Worm (Caenorhabditis elegans) whole organism, L4 larva: ENCODE measurements around the gene xrn-2.

Source experiments
- ama-1 ChIP-seq: fragments of 150-350 bp; optimal IDR thresholded peaks from 2 replicates; lab custom pipeline; 2014; ENCODE audit warnings: inconsistent platforms, mixed read lengths
- daf-19 ChIP-seq: fragments of 200-800 bp; sonication (Bioruptor generic); conservative IDR thresholded peaks from 2 replicates; pipeline ENCODE4 v1.3.6; 2022; ENCODE audit warnings: missing genetic modification characterization, missing compliant biosample characterization
- dpl-1 ChIP-seq: fragments of 150-350 bp; optimal IDR thresholded peaks from 2 replicates; lab custom pipeline; 2014; ENCODE audit warnings: missing biosample characterization, missing genetic modification reagents, missing genetic modification characterization
- hif-1 ChIP-seq, 2 experiments: sonication (generic microtip); optimal IDR thresholded peaks; 2 replicates each; lab custom pipeline; 2016 to 2017; ENCODE audit warnings: missing compliant biosample characterization in 2 of 2, missing genetic modification characterization in 2 of 2, missing genetic modification reagents in 2 of 2, missing genotype in 2 of 2, mild to moderate bottlenecking in 1 of 2
- ztf-11 ChIP-seq: fragments of 150-350 bp; optimal IDR thresholded peaks from 2 replicates; lab custom pipeline; 2014; ENCODE audit warnings: missing biosample characterization, missing genetic modification characterization

- TF ChIP-seq ama-1 (lab: Kevin White, UChicago) (no peak), ztf-11 (tag; lab: Kevin White, UChicago) (no peak), hif-1 (tag; optimal IDR thresholded peaks at IDR 0.05; lab: Kevin White, UChicago) (peak in 1 of 2 experiments; percentile 90), dpl-1 (GFP tag; lab: Kevin White, UChicago) (peak; percentile 81), daf-19 (no peak)
Measured at ce11 chrII:14143838-14144268, 11.7 kb upstream of the xrn-2 start, which contains the start of gene W03H9.2.
